Worm (Caenorhabditis elegans) whole organism, late embryonic: ENCODE measurements around the gene flp-8.

Experiments used
- C08G9.2 ChIP-seq: sonication (generic microtip); optimal IDR thresholded peaks from 2 replicates; lab custom pipeline; 2016; ENCODE audit warnings: mild to moderate bottlenecking, missing genetic modification characterization, moderate library complexity, missing compliant biosample characterization
- C38D4.7 ChIP-seq: fragments of 200-800 bp; sonication (Bioruptor generic); optimal IDR thresholded peaks from 2 replicates; lab custom pipeline; 2018; ENCODE audit warnings: mild to moderate bottlenecking, missing genetic modification characterization, moderate library complexity, missing compliant biosample characterization
- F13H6.1 ChIP-seq: sonication (generic microtip); optimal IDR thresholded peaks from 2 replicates; lab custom pipeline; 2016; ENCODE audit warnings: missing genetic modification characterization, missing compliant biosample characterization
- K02D7.2 ChIP-seq: sonication (generic microtip); optimal IDR thresholded peaks from 2 replicates; lab custom pipeline; 2017; ENCODE audit warnings: mild to moderate bottlenecking, missing genetic modification characterization, missing compliant biosample characterization
- K09A11.1 ChIP-seq: sonication (generic microtip); optimal IDR thresholded peaks from 2 replicates; lab custom pipeline; 2017; ENCODE audit warnings: antibody characterized with exemption, mild to moderate bottlenecking, missing genetic modification characterization, missing compliant biosample characterization; ENCODE audit not compliant: insufficient read depth
- T23F11.4 ChIP-seq: fragments of 200-800 bp; sonication (Bioruptor generic); optimal IDR thresholded peaks from 2 replicates; lab custom pipeline; 2018; ENCODE audit warnings: mild to moderate bottlenecking, missing genetic modification characterization, missing compliant biosample characterization
- Y22D7AL.16 ChIP-seq: sonication (generic microtip); optimal IDR thresholded peaks from 2 replicates; lab custom pipeline; 2016; ENCODE audit warnings: missing genetic modification characterization, missing compliant biosample characterization
- ahr-1 ChIP-seq: sonication (generic microtip); optimal IDR thresholded peaks from 2 replicates; lab custom pipeline; 2016; ENCODE audit warnings: missing genetic modification characterization, missing compliant biosample characterization
- ama-1 ChIP-seq: fragments of 150-350 bp; optimal IDR thresholded peaks from 2 replicates; lab custom pipeline; 2014
- ceh-14 ChIP-seq: sonication (generic microtip); optimal IDR thresholded peaks from 2 replicates; lab custom pipeline; 2016; ENCODE audit warnings: missing genotype, missing genetic modification characterization, missing compliant biosample characterization
- ceh-18 ChIP-seq: sonication (generic microtip); optimal IDR thresholded peaks from 2 replicates; lab custom pipeline; 2016; ENCODE audit warnings: missing genetic modification characterization, missing compliant biosample characterization
- ceh-2 ChIP-seq: sonication (generic microtip); optimal IDR thresholded peaks from 2 replicates; lab custom pipeline; 2016; ENCODE audit warnings: missing genotype, missing genetic modification characterization, missing compliant biosample characterization
- ceh-22 ChIP-seq: sonication (generic microtip); optimal IDR thresholded peaks from 2 replicates; lab custom pipeline; 2017; ENCODE audit warnings: missing biosample characterization, missing genetic modification characterization
- ceh-24 ChIP-seq: sonication (generic microtip); optimal IDR thresholded peaks from 2 replicates; lab custom pipeline; 2016; ENCODE audit warnings: mild to moderate bottlenecking, missing genetic modification characterization, missing compliant biosample characterization
- ceh-30 ChIP-seq: fragments of 150-350 bp; optimal IDR thresholded peaks from 2 replicates; lab custom pipeline; 2014; ENCODE audit warnings: missing biosample characterization, missing genetic modification characterization
- ceh-34 ChIP-seq: sonication (generic microtip); optimal IDR thresholded peaks from 2 replicates; lab custom pipeline; 2016; ENCODE audit warnings: mild to moderate bottlenecking, missing genetic modification characterization, missing compliant biosample characterization
- ceh-45 ChIP-seq: fragments of 200-800 bp; sonication (Bioruptor generic); IDR thresholded peaks from 2 replicates; pipeline ENCODE4 v1.3.6; 2022; ENCODE audit warnings: missing genetic modification reagents, missing genetic modification characterization, missing compliant biosample characterization
- ceh-48 ChIP-seq: sonication (generic microtip); optimal IDR thresholded peaks from 2 replicates; lab custom pipeline; 2016; ENCODE audit warnings: missing genetic modification characterization, inconsistent platforms, missing compliant biosample characterization
- ceh-6 ChIP-seq: fragments of 200-800 bp; sonication (Bioruptor generic); optimal IDR thresholded peaks from 2 replicates; lab custom pipeline; 2018; ENCODE audit warnings: mild to moderate bottlenecking, missing genetic modification characterization, missing compliant biosample characterization
- ceh-9 ChIP-seq: sonication (generic microtip); optimal IDR thresholded peaks from 2 replicates; lab custom pipeline; 2016; ENCODE audit warnings: mild to moderate bottlenecking, missing genetic modification characterization, inconsistent platforms, missing compliant biosample characterization
- che-1 ChIP-seq: sonication (generic microtip); optimal IDR thresholded peaks from 2 replicates; lab custom pipeline; 2016; ENCODE audit warnings: mild to moderate bottlenecking, missing genetic modification characterization, missing compliant biosample characterization
- dmd-4 ChIP-seq: sonication (generic microtip); optimal IDR thresholded peaks from 2 replicates; lab custom pipeline; 2016; ENCODE audit warnings: borderline replicate concordance, missing genetic modification characterization, missing compliant biosample characterization
- elt-4 ChIP-seq: sonication (generic microtip); optimal IDR thresholded peaks from 2 replicates; lab custom pipeline; 2016; ENCODE audit warnings: missing genetic modification characterization, missing compliant biosample characterization
- ets-4 ChIP-seq: sonication (generic microtip); optimal IDR thresholded peaks from 2 replicates; lab custom pipeline; 2016; ENCODE audit warnings: missing genetic modification characterization, missing compliant biosample characterization
- eyg-1 ChIP-seq: sonication (generic microtip); optimal IDR thresholded peaks from 2 replicates; lab custom pipeline; 2016; ENCODE audit warnings: missing genotype, missing genetic modification characterization, missing compliant biosample characterization
- fax-1 ChIP-seq: sonication (generic microtip); optimal IDR thresholded peaks from 2 replicates; lab custom pipeline; 2016; ENCODE audit warnings: missing genotype, missing genetic modification characterization, missing compliant biosample characterization
- fkh-6 ChIP-seq: sonication (generic microtip); optimal IDR thresholded peaks from 2 replicates; lab custom pipeline; 2016; ENCODE audit warnings: missing genetic modification characterization, missing compliant biosample characterization
- gmeb-2 ChIP-seq: sonication (generic microtip); optimal IDR thresholded peaks from 2 replicates; lab custom pipeline; 2016; ENCODE audit warnings: missing genetic modification characterization, inconsistent platforms, missing compliant biosample characterization
- hlh-15 ChIP-seq: sonication (generic microtip); optimal IDR thresholded peaks from 2 replicates; lab custom pipeline; 2016; ENCODE audit warnings: missing genetic modification characterization, missing compliant biosample characterization
- hlh-30 ChIP-seq: sonication (generic microtip); optimal IDR thresholded peaks from 2 replicates; lab custom pipeline; 2017; ENCODE audit warnings: antibody characterized with exemption, missing genetic modification characterization, missing compliant biosample characterization; ENCODE audit not compliant: insufficient read depth
- hlh-6 ChIP-seq: sonication (generic microtip); optimal IDR thresholded peaks from 2 replicates; lab custom pipeline; 2016; ENCODE audit warnings: missing genotype, missing genetic modification characterization, missing compliant biosample characterization
- lim-6 ChIP-seq: sonication (generic microtip); optimal IDR thresholded peaks from 2 replicates; lab custom pipeline; 2016; ENCODE audit warnings: missing genetic modification characterization, missing compliant biosample characterization
- lin-11 ChIP-seq: fragments of 200-800 bp; sonication (Bioruptor generic); optimal IDR thresholded peaks from 2 replicates; lab custom pipeline; 2018; ENCODE audit warnings: mild to moderate bottlenecking, missing genetic modification characterization, missing compliant biosample characterization
- mec-3 ChIP-seq: sonication (generic microtip); optimal IDR thresholded peaks from 2 replicates; lab custom pipeline; 2016; ENCODE audit warnings: borderline replicate concordance, missing genetic modification characterization, missing compliant biosample characterization
- nfya-1 ChIP-seq: sonication (generic microtip); optimal IDR thresholded peaks from 2 replicates; lab custom pipeline; 2017; ENCODE audit warnings: missing genetic modification characterization, mild to moderate bottlenecking, missing compliant biosample characterization, antibody characterized with exemption, moderate library complexity
- nhr-11 ChIP-seq: fragments of 150-350 bp; optimal IDR thresholded peaks from 2 replicates; lab custom pipeline; 2014; ENCODE audit warnings: missing biosample characterization, missing genetic modification characterization
- pag-3 ChIP-seq: sonication (generic microtip); optimal IDR thresholded peaks from 2 replicates; lab custom pipeline; 2016; ENCODE audit warnings: missing compliant biosample characterization, missing genetic modification characterization, borderline replicate concordance
- pat-9 ChIP-seq: fragments of 200-800 bp; sonication (Bioruptor generic); optimal IDR thresholded peaks from 2 replicates; lab custom pipeline; 2018; ENCODE audit warnings: mild to moderate bottlenecking, missing genetic modification characterization, moderate library complexity, missing compliant biosample characterization
- pax-1 ChIP-seq: fragments of 150-350 bp; optimal IDR thresholded peaks from 2 replicates; lab custom pipeline; 2014; ENCODE audit warnings: missing biosample characterization, missing genetic modification characterization
- pha-2 ChIP-seq: sonication (generic microtip); optimal IDR thresholded peaks from 2 replicates; lab custom pipeline; 2017; ENCODE audit warnings: mild to moderate bottlenecking, missing genetic modification characterization, missing compliant biosample characterization
- pha-4 ChIP-seq: fragments of 150-350 bp; optimal IDR thresholded peaks from 2 replicates; lab custom pipeline; 2018; ENCODE audit warnings: missing biosample characterization, missing genetic modification reagents, missing genetic modification characterization
- pros-1 ChIP-seq: fragments of 150-350 bp; optimal IDR thresholded peaks from 2 replicates; lab custom pipeline; 2014; ENCODE audit warnings: missing biosample characterization, missing genetic modification reagents, missing genetic modification characterization
- sdc-2 ChIP-seq: sonication (generic microtip); optimal IDR thresholded peaks from 2 replicates; lab custom pipeline; 2016; ENCODE audit warnings: missing genotype, missing genetic modification characterization, missing compliant biosample characterization
- sox-2 ChIP-seq: fragments of 200-800 bp; sonication (Bioruptor generic); IDR thresholded peaks from 2 replicates; pipeline ENCODE4 v1.3.6; 2022; ENCODE audit warnings: missing genetic modification reagents, missing genetic modification characterization, missing compliant biosample characterization
- sox-4 ChIP-seq: sonication (generic microtip); optimal IDR thresholded peaks from 2 replicates; lab custom pipeline; 2017; ENCODE audit warnings: mild to moderate bottlenecking, missing genetic modification characterization, inconsistent platforms, missing compliant biosample characterization
- syd-9 ChIP-seq: sonication (generic microtip); optimal IDR thresholded peaks from 2 replicates; lab custom pipeline; 2016; ENCODE audit warnings: mild to moderate bottlenecking, missing genetic modification characterization, moderate library complexity, missing compliant biosample characterization
- tbx-7 ChIP-seq: sonication (generic microtip); optimal IDR thresholded peaks from 2 replicates; lab custom pipeline; 2016; ENCODE audit warnings: missing genotype, missing genetic modification characterization, missing compliant biosample characterization
- ttx-3 ChIP-seq: sonication (generic microtip); optimal IDR thresholded peaks from 2 replicates; lab custom pipeline; 2016; ENCODE audit warnings: missing genetic modification reagents, missing genetic modification characterization, missing compliant biosample characterization
- unc-3 ChIP-seq, 2 experiments: fragments of 200-800 bp in 1 of 2; sonication (Bioruptor generic) in 1 of 2; sonication (generic microtip) in 1 of 2; conservative IDR thresholded peaks in 1 of 2; optimal IDR thresholded peaks in 1 of 2; 2 replicates each; pipeline versions ENCODE4 v1.3.6 to Lab custom; 2016 to 2022; ENCODE audit warnings: missing compliant biosample characterization in 2 of 2, missing genetic modification characterization in 2 of 2, missing genetic modification reagents in 1 of 2
- unc-42 ChIP-seq: sonication (generic microtip); optimal IDR thresholded peaks from 2 replicates; lab custom pipeline; 2016; ENCODE audit warnings: missing genotype, missing genetic modification characterization, missing compliant biosample characterization
- unc-55 ChIP-seq: sonication (generic microtip); optimal IDR thresholded peaks from 2 replicates; lab custom pipeline; 2017; ENCODE audit warnings: missing biosample characterization, missing genetic modification reagents, missing genetic modification characterization
- unc-86 ChIP-seq: sonication (generic microtip); optimal IDR thresholded peaks from 2 replicates; lab custom pipeline; 2016; ENCODE audit warnings: missing genetic modification characterization, missing compliant biosample characterization
- zip-5 ChIP-seq: sonication (generic microtip); optimal IDR thresholded peaks from 2 replicates; lab custom pipeline; 2016; ENCODE audit warnings: missing genetic modification characterization, missing compliant biosample characterization

Gene flp-8

DNA sequence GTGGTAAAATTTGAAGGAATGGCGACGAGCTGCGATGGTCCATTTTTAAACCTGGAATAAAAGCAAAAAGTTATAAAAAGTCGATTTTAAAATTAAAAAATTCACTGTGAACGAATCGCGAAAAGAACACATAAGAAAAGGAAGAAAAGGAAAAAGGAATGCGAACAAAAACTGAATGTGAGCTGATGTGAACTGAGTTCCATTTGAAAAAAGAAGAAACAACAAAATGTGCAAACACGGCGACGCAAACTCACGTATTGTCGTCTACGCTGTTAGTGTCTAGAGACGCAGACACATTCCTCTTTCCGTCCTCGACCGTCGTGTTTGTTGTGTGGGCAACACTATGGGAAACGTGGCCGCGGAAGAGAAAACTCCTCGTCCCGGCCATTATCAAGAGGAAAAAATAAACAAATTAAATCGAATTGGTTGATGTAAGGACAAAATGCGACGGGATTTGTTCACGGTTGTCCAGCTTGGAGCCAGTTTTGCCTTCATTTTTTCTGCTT is 27.5 kb upstream of the flp-8 start, which contains the start of the genes C27C12.1 and C27C12.4:
Gene C27C12.1 (minus strand): TSS at position 51 of the 506 bp plus-strand sequence.
Gene C27C12.4 (plus strand): TSS at position 375 of the 506 bp plus-strand sequence.
- no peak for TF ChIP-seq pag-3 (tag; lab: Kevin White, UChicago)
- no peak for TF ChIP-seq ttx-3 (tag; lab: Kevin White, UChicago)
- peak; percentile 42 for TF ChIP-seq ceh-14 (tag; lab: Kevin White, UChicago)
- TF ChIP-seq sox-4 (tag; lab: Kevin White, UChicago): no peak
- peak; percentile 38 for TF ChIP-seq fax-1 (tag; lab: Kevin White, UChicago)
- no peak for TF ChIP-seq sox-2 (GFP tag; lab: Robert Waterston, UW)
- TF ChIP-seq pros-1 (tag; lab: Kevin White, UChicago): peak; percentile 64
- TF ChIP-seq eyg-1: no peak
- no peak for TF ChIP-seq mec-3 (tag; lab: Kevin White, UChicago)
- peak; percentile 47 for TF ChIP-seq hlh-6 (tag; lab: Kevin White, UChicago)
- TF ChIP-seq ceh-6 (GFP tag; lab: Kevin White, UChicago): no peak
- no peak for TF ChIP-seq unc-86 (tag; lab: Kevin White, UChicago)
- no peak for TF ChIP-seq pha-4 (tag; lab: Kevin White, UChicago)
- TF ChIP-seq sdc-2: peak; percentile 76
- TF ChIP-seq ceh-24: no peak
- no peak for TF ChIP-seq T23F11.4 (GFP tag; lab: Kevin White, UChicago)
- no peak for TF ChIP-seq dmd-4 (tag; lab: Kevin White, UChicago)
- TF ChIP-seq ama-1 (lab: Kevin White, UChicago): no peak
- TF ChIP-seq ceh-45: no peak
- TF ChIP-seq C08G9.2 (tag; lab: Kevin White, UChicago): peak; percentile 75
- TF ChIP-seq lin-11 (tag; lab: Kevin White, UChicago): no peak
- TF ChIP-seq hlh-15 (tag; lab: Kevin White, UChicago): no peak
- peak; percentile 55 for TF ChIP-seq F13H6.1 (tag; lab: Kevin White, UChicago)
- TF ChIP-seq C38D4.7 (GFP tag; lab: Kevin White, UChicago): no peak
- TF ChIP-seq syd-9 (tag; lab: Kevin White, UChicago): peak; percentile 30
- TF ChIP-seq ceh-9: no peak
- TF ChIP-seq hlh-30 (tag; lab: Kevin White, UChicago): peak; percentile 59
- TF ChIP-seq K09A11.1 (tag; lab: Kevin White, UChicago): no peak
- no peak for TF ChIP-seq Y22D7AL.16
- TF ChIP-seq ets-4: peak; percentile 81
- peak; percentile 50 for TF ChIP-seq ceh-18 (tag; lab: Kevin White, UChicago)
- TF ChIP-seq ceh-48: no peak
- no peak for TF ChIP-seq pha-2 (tag; lab: Kevin White, UChicago)
- TF ChIP-seq zip-5 (tag; lab: Kevin White, UChicago): peak; percentile 39
- TF ChIP-seq pax-1 (tag; lab: Kevin White, UChicago): peak; percentile 62
- TF ChIP-seq ceh-34 (tag; lab: Kevin White, UChicago): peak; percentile 44
- peak; percentile 66 for TF ChIP-seq nfya-1 (tag; lab: Kevin White, UChicago)
- no peak for TF ChIP-seq lim-6 (tag; lab: Kevin White, UChicago)
- TF ChIP-seq K02D7.2 (tag; lab: Kevin White, UChicago): no peak
- no peak for TF ChIP-seq ceh-22 (tag; lab: Kevin White, UChicago)
- peak; percentile 15 for TF ChIP-seq tbx-7
- TF ChIP-seq unc-55 (GFP tag; lab: Kevin White, UChicago): peak; percentile 53
- peak; percentile 39 for TF ChIP-seq ahr-1 (tag; lab: Kevin White, UChicago)
- TF ChIP-seq unc-3 (GFP tag; conservative IDR thresholded peaks at IDR 0.05; lab: Robert Waterston, UW): no peak
- no peak for TF ChIP-seq unc-3 (tag; optimal IDR thresholded peaks at IDR 0.05; lab: Kevin White, UChicago)
- no peak for TF ChIP-seq pat-9 (tag; lab: Kevin White, UChicago)
- TF ChIP-seq che-1 (tag; lab: Kevin White, UChicago): no peak
- no peak for TF ChIP-seq nhr-11 (tag; lab: Kevin White, UChicago)
- no peak for TF ChIP-seq gmeb-2 (tag; lab: Kevin White, UChicago)
- peak; percentile 85 for TF ChIP-seq ceh-2 (tag; lab: Kevin White, UChicago)
- peak; percentile 63 for TF ChIP-seq fkh-6 (tag; lab: Kevin White, UChicago)
- no peak for TF ChIP-seq elt-4 (tag; lab: Kevin White, UChicago)
- peak; percentile 90 for TF ChIP-seq unc-42 (tag; lab: Kevin White, UChicago)
- peak; percentile 33 for TF ChIP-seq ceh-30 (tag; lab: Kevin White, UChicago)
